Worm (Caenorhabditis elegans): ENCODE data around the gene F11G11.13.
"Not testable (repeated sequence)": the region's sequence is repeated elsewhere in the genome, so short reads cannot be mapped to it uniquely, and the experiment has no call there.

F11G11.13 gene

ce11 chrII:4898529-4898928 lies 22.6 kb upstream of the F11G11.13 start, which contains the start of gene msp-32:
TSS of gene msp-32 (plus strand) at chrII:4898829.
- not testable (repeated sequence) for TF ChIP-seq W03F9.2, dao-5, him-1 (tag; optimal IDR thresholded peaks at IDR 0.05)

ce11 chrII:4892594-4892993 lies 16.6 kb upstream of the F11G11.13 start, which contains the start of gene msp-33:
TSS of gene msp-33 (minus strand) at chrII:4892694.
- no peak for TF ChIP-seq him-1 (tag; optimal IDR thresholded peaks at IDR 0.05)
- no peak for TF ChIP-seq W03F9.2 (tag; optimal IDR thresholded peaks at IDR 0.05)
- no peak for TF ChIP-seq dao-5 (tag; optimal IDR thresholded peaks at IDR 0.05)

ce11 chrII:4891012-4891775 lies 15.2 kb upstream of the F11G11.13 start, which contains the start of gene gst-9:
TSS of gene gst-9 (plus strand) at chrII:4891585.
- TF ChIP-seq dao-5 (tag; optimal IDR thresholded peaks at IDR 0.05) (no peak), W03F9.2 (tag; optimal IDR thresholded peaks at IDR 0.05) (no peak), him-1 (tag; optimal IDR thresholded peaks at IDR 0.05) (no peak)

ce11 chrII:4888527-4889487 lies 12.8 kb upstream of the F11G11.13 start, which contains the start of gene pgm-1:
TSS of gene pgm-1 (plus strand) at chrII:4889437.
- TF ChIP-seq dao-5 (tag; optimal IDR thresholded peaks at IDR 0.05) = no peak
- TF ChIP-seq him-1 (tag; optimal IDR thresholded peaks at IDR 0.05) = no peak
- TF ChIP-seq W03F9.2 (tag; optimal IDR thresholded peaks at IDR 0.05) = no peak

- no peak for TF ChIP-seq him-1 (tag; optimal IDR thresholded peaks at IDR 0.05)
- TF ChIP-seq W03F9.2 (tag; optimal IDR thresholded peaks at IDR 0.05) = no peak
- TF ChIP-seq dao-5 (tag; optimal IDR thresholded peaks at IDR 0.05) = no peak
Measured at ce11 chrII:4885976-4886375, 10.0 kb upstream of the F11G11.13 start, which contains the start of gene R05F9.7. TSS of gene R05F9.7 (plus strand) at chrII:4886276.

- no peak for TF ChIP-seq him-1 (tag; optimal IDR thresholded peaks at IDR 0.05)
- no peak for TF ChIP-seq W03F9.2 (tag; optimal IDR thresholded peaks at IDR 0.05)
- TF ChIP-seq dao-5 (tag; optimal IDR thresholded peaks at IDR 0.05) = no peak
Measured at ce11 chrII:4884403-4884802, 8.4 kb upstream of the F11G11.13 start.

ce11 chrII:4883412-4883811 lies 7.4 kb upstream of the F11G11.13 start, which contains the start of gene gst-8:
TSS of gene gst-8 (plus strand) at chrII:4883712.
- no peak for TF ChIP-seq him-1 (tag; optimal IDR thresholded peaks at IDR 0.05)
- no peak for TF ChIP-seq W03F9.2 (tag; optimal IDR thresholded peaks at IDR 0.05)
- TF ChIP-seq dao-5 (tag; optimal IDR thresholded peaks at IDR 0.05) = no peak

ce11 chrII:4882498-4882897 lies 6.5 kb upstream of the F11G11.13 start:
- TF ChIP-seq W03F9.2 (tag; optimal IDR thresholded peaks at IDR 0.05) (no peak), dao-5 (tag; optimal IDR thresholded peaks at IDR 0.05) (no peak), him-1 (tag; optimal IDR thresholded peaks at IDR 0.05) (no peak)

- TF ChIP-seq him-1 (tag; optimal IDR thresholded peaks at IDR 0.05) (no peak), W03F9.2 (tag; optimal IDR thresholded peaks at IDR 0.05) (no peak), dao-5 (tag; optimal IDR thresholded peaks at IDR 0.05) (no peak)
Measured at ce11 chrII:4881727-4882126, 5.7 kb upstream of the F11G11.13 start, which contains the start of gene gst-7. TSS of gene gst-7 (plus strand) at chrII:4882062.

ce11 chrII:4879629-4880028 lies 3.6 kb upstream of the F11G11.13 start, which contains the start of gene gst-6:
TSS of gene gst-6 (plus strand) at chrII:4879891.
- TF ChIP-seq W03F9.2 (tag; optimal IDR thresholded peaks at IDR 0.05) = no peak

ce11 chrII:4874335-4874861 lies 1.6 kb downstream of the F11G11.13 start, which contains the start of gene F11G11.15:
TSS of gene F11G11.15 (plus strand) at chrII:4874845.
- TF ChIP-seq dao-5 (tag; optimal IDR thresholded peaks at IDR 0.05) (no peak), W03F9.2 (tag; optimal IDR thresholded peaks at IDR 0.05) (no peak), him-1 (tag; optimal IDR thresholded peaks at IDR 0.05) (no peak)

ce11 chrII:4873029-4873428 lies 3.0 kb downstream of the F11G11.13 start, which contains the start of gene col-73:
TSS of gene col-73 (minus strand) at chrII:4873129.
- TF ChIP-seq him-1 (tag; optimal IDR thresholded peaks at IDR 0.05) (no peak), W03F9.2 (tag; optimal IDR thresholded peaks at IDR 0.05) (no peak), dao-5 (tag; optimal IDR thresholded peaks at IDR 0.05) (no peak)

ce11 chrII:4871834-4872233 lies 4.1 kb downstream of the F11G11.13 start:
- TF ChIP-seq dao-5 (tag; optimal IDR thresholded peaks at IDR 0.05) = no peak
- no peak for TF ChIP-seq him-1 (tag; optimal IDR thresholded peaks at IDR 0.05)
- TF ChIP-seq W03F9.2 (tag; optimal IDR thresholded peaks at IDR 0.05) = no peak

Data from whole organism, L4/young adult.